Worm (Caenorhabditis elegans) whole organism, L4 larva: ENCODE data around the gene F38A5.2.
A peak's percentile ranks its signal among the peaks of the same experiment; 100 is the strongest.

Experiments used
- Y105C5A.15 ChIP-seq: fragments of 200-800 bp; sonication (Bioruptor generic); IDR thresholded peaks from 2 replicates; pipeline ENCODE4 v1.3.6; 2022; ENCODE audit warnings: missing genetic modification characterization, missing compliant biosample characterization
- cey-2 ChIP-seq: sonication (generic microtip); optimal IDR thresholded peaks from 3 replicates; lab custom pipeline; 2017; ENCODE audit warnings: missing genetic modification characterization, mild to moderate bottlenecking, missing compliant biosample characterization, antibody characterized with exemption, borderline replicate concordance; ENCODE audit not compliant: insufficient read depth
- duxl-1 ChIP-seq: sonication (generic microtip); optimal IDR thresholded peaks from 2 replicates; lab custom pipeline; 2016; ENCODE audit warnings: mild to moderate bottlenecking, missing genetic modification characterization, moderate library complexity, missing compliant biosample characterization; ENCODE audit not compliant: poor library complexity
- dve-1 ChIP-seq: sonication (generic microtip); optimal IDR thresholded peaks from 2 replicates; lab custom pipeline; 2017; ENCODE audit warnings: antibody characterized with exemption, mild to moderate bottlenecking, missing genetic modification characterization, missing compliant biosample characterization; ENCODE audit not compliant: insufficient read depth
- nhr-237 ChIP-seq: sonication (generic microtip); optimal IDR thresholded peaks from 2 replicates; lab custom pipeline; 2017; ENCODE audit warnings: missing biosample characterization, missing genetic modification characterization
- nhr-77 ChIP-seq: fragments of 150-350 bp; optimal IDR thresholded peaks from 2 replicates; lab custom pipeline; 2014; ENCODE audit warnings: missing biosample characterization, missing genetic modification characterization
- pha-4 ChIP-seq, 2 experiments: fragments of 150-350 bp in 1 of 2; fragments of 200-800 bp in 1 of 2; sonication (Bioruptor generic) in 1 of 2; IDR thresholded peaks in 1 of 2; optimal IDR thresholded peaks in 1 of 2; 2 replicates each; pipeline versions ENCODE4 v1.3.6 to Lab custom; 2014 to 2022; ENCODE audit warnings: missing genetic modification characterization in 2 of 2, missing genetic modification reagents in 2 of 2, missing biosample characterization in 1 of 2, missing compliant biosample characterization in 1 of 2

ce11 chrIV:6554865-6555264 is 30.3 kb downstream of the F38A5.2 start:
- TF ChIP-seq pha-4 (GFP tag; IDR thresholded peaks at IDR 0.05; lab: Robert Waterston, UW): peak; percentile 42; the same call in 1 of the 2 replicates
- TF ChIP-seq pha-4 (tag; optimal IDR thresholded peaks at IDR 0.05; lab: Kevin White, UChicago): no peak
- TF ChIP-seq nhr-77 (tag; lab: Kevin White, UChicago): peak; percentile 59
- no peak for TF ChIP-seq cey-2 (tag; lab: Kevin White, UChicago)
- TF ChIP-seq nhr-237: no peak
- TF ChIP-seq duxl-1 (tag; lab: Kevin White, UChicago): no peak
- peak; percentile 88 for TF ChIP-seq dve-1
- TF ChIP-seq Y105C5A.15: no peak
